In the genomic region with DNA sequence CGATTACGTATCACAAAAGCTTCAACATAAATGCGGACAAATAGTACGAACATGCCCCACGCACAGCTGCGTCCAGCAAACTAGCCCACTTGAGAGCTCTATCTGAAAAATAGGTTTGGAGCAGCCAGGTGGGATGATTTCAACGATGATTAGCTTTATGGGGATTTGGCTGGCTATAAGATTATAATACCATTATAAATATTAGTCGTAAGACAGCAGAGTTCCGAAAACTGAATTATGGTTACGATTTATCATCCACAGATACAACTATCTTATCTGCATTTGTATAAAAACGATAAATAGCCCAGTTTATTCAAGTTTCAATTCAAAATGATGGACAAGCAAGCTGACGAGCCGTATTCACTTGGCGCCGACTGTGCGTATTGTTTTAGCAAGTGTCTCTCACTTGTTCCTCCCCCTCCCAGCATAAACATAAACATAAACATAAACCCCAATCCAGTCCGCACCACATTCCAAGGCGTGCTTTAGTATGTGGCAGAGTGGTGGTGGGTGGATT, we compare ENCODE assay signal across 1 fruit fly cellular context.
A peak's percentile ranks its signal among the peaks of the same experiment; 100 is the strongest.
TF ChIP-seq lines count a peak whose summit lies in the region.

No protein-coding gene starts in this region.

TF ChIP-seq in whole organism, embryonic, 481 proteins besides CTCF, POLR2A, EP300 and RAD21 (continued from another document and continues in another):
- TF ChIP-seq bbx (GFP tag; IDR thresholded peaks at IDR 0.05; lab: Robert Waterston, UW; ENCODE audit: partially characterized antibody) (no peak), HHEX (GFP tag; optimal IDR thresholded peaks at IDR 0.05; lab: Kevin White, UChicago) (peak; percentile 82), Deaf1 (tag; optimal IDR thresholded peaks at IDR 0.05; lab: Kevin White, UChicago) (peak; percentile 63), Dip3 (GFP tag; optimal IDR thresholded peaks at IDR 0.05; lab: Kevin White, UChicago) (peak; percentile 65), CHES-1-like (GFP tag; optimal IDR thresholded peaks at IDR 0.05; lab: Kevin White, UChicago) (peak; percentile 13), CG9609 (GFP tag; optimal IDR thresholded peaks at IDR 0.05; lab: Kevin White, UChicago) (peak; percentile 49), trem (tag; optimal IDR thresholded peaks at IDR 0.05; lab: Kevin White, UChicago) (peak; percentile 22), CG11247 (GFP tag; IDR thresholded peaks at IDR 0.05; lab: Robert Waterston, UW) (peak; percentile 31; the same call in 1 of the 2 replicates), Ssrp (tag; optimal IDR thresholded peaks at IDR 0.05; lab: Kevin White, UChicago) (peak; percentile 60), CG12155 (GFP tag; optimal IDR thresholded peaks at IDR 0.05; lab: Kevin White, UChicago) (peak; percentile 50), tap (tag; optimal IDR thresholded peaks at IDR 0.05; lab: Kevin White, UChicago) (peak; percentile 70), CG10959 (GFP tag; IDR thresholded peaks at IDR 0.05; lab: Robert Waterston, UW) (no peak), zfh1 (GFP tag; IDR thresholded peaks at IDR 0.05; lab: Robert Waterston, UW) (0 out of 3 replicates have a peak, but pooled peaks have one; percentile 37), CG17385 (GFP tag; optimal IDR thresholded peaks at IDR 0.05; lab: Kevin White, UChicago) (peak; percentile 77), CG16815 (GFP tag; optimal IDR thresholded peaks at IDR 0.05; lab: Kevin White, UChicago) (peak; percentile 15), CG1529 (GFP tag; optimal IDR thresholded peaks at IDR 0.05; lab: Kevin White, UChicago) (peak; percentile 24), bab2 (GFP tag; optimal IDR thresholded peaks at IDR 0.05; lab: Kevin White, UChicago) (peak; percentile 55), tx (GFP tag; optimal IDR thresholded peaks at IDR 0.05; lab: Kevin White, UChicago) (no peak), CG6689 (GFP tag; IDR thresholded peaks at IDR 0.05; lab: Robert Waterston, UW) (peak; percentile 79), CG10565 (GFP tag; optimal IDR thresholded peaks at IDR 0.05; lab: Kevin White, UChicago) (peak; percentile 11), crol (GFP tag; IDR thresholded peaks at IDR 0.05; lab: Robert Waterston, UW) (0 out of 2 replicates have a peak, but pooled peaks have one; percentile 10), CrebB (tag; optimal IDR thresholded peaks at IDR 0.05; lab: Kevin White, UChicago) (peak; percentile 61), Awh (GFP tag; IDR thresholded peaks at IDR 0.05; lab: Robert Waterston, UW) (0 out of 2 replicates have a peak, but pooled peaks have one; percentile 9), NK7.1 (GFP tag; optimal IDR thresholded peaks at IDR 0.05; lab: Kevin White, UChicago) (no peak), gem (tag; optimal IDR thresholded peaks at IDR 0.05; lab: Kevin White, UChicago) (peak; percentile 82), knrl (GFP tag; IDR thresholded peaks at IDR 0.05; lab: Robert Waterston, UW; ENCODE audit: partially characterized antibody) (no peak), Doc3 (GFP tag; IDR thresholded peaks at IDR 0.05; lab: Robert Waterston, UW; ENCODE audit: partially characterized antibody) (no peak), CG1647 (GFP tag; optimal IDR thresholded peaks at IDR 0.05; lab: Kevin White, UChicago) (peak; percentile 59), E2f2 (GFP tag; IDR thresholded peaks at IDR 0.05; lab: Robert Waterston, UW) (peak; percentile 42; the same call in 1 of the 2 replicates), Asciz (GFP tag; optimal IDR thresholded peaks at IDR 0.05; lab: Kevin White, UChicago) (peak; percentile 78), rib (GFP tag; IDR thresholded peaks at IDR 0.05; lab: Robert Waterston, UW) (peak; percentile 48; the same call in 1 of the 2 replicates), CG8359 (GFP tag; optimal IDR thresholded peaks at IDR 0.05; lab: Kevin White, UChicago; ENCODE audit: borderline replicate concordance) (peak; percentile 40), tio (GFP tag; optimal IDR thresholded peaks at IDR 0.05; lab: Kevin White, UChicago) (no peak), CG12071 (GFP tag; optimal IDR thresholded peaks at IDR 0.05; lab: Kevin White, UChicago) (peak; percentile 74), CkIIα-i1 (GFP tag; IDR thresholded peaks at IDR 0.05; lab: Robert Waterston, UW) (no peak), wdn (GFP tag; IDR thresholded peaks at IDR 0.05; lab: Robert Waterston, UW) (no peak; the same call in 1 of the 2 replicates), CG17186 (GFP tag; optimal IDR thresholded peaks at IDR 0.05; lab: Kevin White, UChicago) (peak; percentile 17), CG6813 (GFP tag; optimal IDR thresholded peaks at IDR 0.05; lab: Kevin White, UChicago) (peak; percentile 74), CG2678 (tag; optimal IDR thresholded peaks at IDR 0.05; lab: Kevin White, UChicago) (peak; percentile 91), luna (GFP tag; optimal IDR thresholded peaks at IDR 0.05; lab: Kevin White, UChicago) (no peak), da (GFP tag; optimal IDR thresholded peaks at IDR 0.05; lab: Kevin White, UChicago) (no peak), Kr (GFP tag; optimal IDR thresholded peaks at IDR 0.05; lab: Kevin White, UChicago) (no peak), CG5245 (GFP tag; optimal IDR thresholded peaks at IDR 0.05; lab: Kevin White, UChicago) (peak; percentile 38), CG10147 (GFP tag; optimal IDR thresholded peaks at IDR 0.05; lab: Kevin White, UChicago) (peak; percentile 87), CG12659 (GFP tag; optimal IDR thresholded peaks at IDR 0.05; lab: Kevin White, UChicago) (peak; percentile 85), eyg (GFP tag; optimal IDR thresholded peaks at IDR 0.05; lab: Kevin White, UChicago) (no peak), CG11398 (GFP tag; optimal IDR thresholded peaks at IDR 0.05; lab: Kevin White, UChicago) (peak; percentile 26), Spps (tag; optimal IDR thresholded peaks at IDR 0.05; lab: Kevin White, UChicago) (peak; percentile 0), Lhr (GFP tag; optimal IDR thresholded peaks at IDR 0.05; lab: Kevin White, UChicago) (peak; percentile 3), Dp (GFP tag; optimal IDR thresholded peaks at IDR 0.05; lab: Kevin White, UChicago) (no peak), otp (GFP tag; IDR thresholded peaks at IDR 0.05; lab: Robert Waterston, UW) (no peak), pros (GFP tag; optimal IDR thresholded peaks at IDR 0.05; lab: Kevin White, UChicago) (no peak), CG33557 (GFP tag; optimal IDR thresholded peaks at IDR 0.05; lab: Kevin White, UChicago) (no peak), bcd (GFP tag; optimal IDR thresholded peaks at IDR 0.05; lab: Kevin White, UChicago) (peak; percentile 84), CG10543 (GFP tag; optimal IDR thresholded peaks at IDR 0.05; lab: Kevin White, UChicago) (peak; percentile 86), stc (GFP tag; IDR thresholded peaks at IDR 0.05; lab: Robert Waterston, UW) (peak; percentile 64), CG31224 (GFP tag; IDR thresholded peaks at IDR 0.05; lab: Robert Waterston, UW) (peak; percentile 52), Hr39 (optimal IDR thresholded peaks at IDR 0.05; lab: Kevin White, UChicago) (no peak), CG12391 (tag; optimal IDR thresholded peaks at IDR 0.05; lab: Kevin White, UChicago) (peak; percentile 71), emc (GFP tag; optimal IDR thresholded peaks at IDR 0.05; lab: Kevin White, UChicago) (peak; percentile 32), Rx (GFP tag; IDR thresholded peaks at IDR 0.05; lab: Robert Waterston, UW) (peak; percentile 28; the same call in 1 of the 2 replicates), CG14014 (GFP tag; IDR thresholded peaks at IDR 0.05; lab: Robert Waterston, UW) (peak; percentile 62), prd (optimal IDR thresholded peaks at IDR 0.05; lab: Kevin White, UChicago) (no peak), prd (GFP tag; IDR thresholded peaks at IDR 0.05; lab: Robert Waterston, UW) (peak; percentile 71), CG4424 (GFP tag; optimal IDR thresholded peaks at IDR 0.05; lab: Kevin White, UChicago) (peak; percentile 61), bigmax (GFP tag; optimal IDR thresholded peaks at IDR 0.05; lab: Kevin White, UChicago) (no peak), gce (GFP tag; IDR thresholded peaks at IDR 0.05; lab: Robert Waterston, UW) (peak; percentile 49; the same call in 1 of the 3 replicates), CG2889 (GFP tag; IDR thresholded peaks at IDR 0.05; lab: Robert Waterston, UW) (no peak), jigr1 (GFP tag; IDR thresholded peaks at IDR 0.05; lab: Robert Waterston, UW) (0 out of 3 replicates have a peak, but pooled peaks have one; percentile 20), ranshi (GFP tag; IDR thresholded peaks at IDR 0.05; lab: Robert Waterston, UW) (peak; percentile 47; the same call in 1 of the 2 replicates), CG13424 (tag; optimal IDR thresholded peaks at IDR 0.05; lab: Kevin White, UChicago) (peak; percentile 78), pfk (GFP tag; optimal IDR thresholded peaks at IDR 0.05; lab: Kevin White, UChicago) (peak; percentile 22), CG1233 (GFP tag; optimal IDR thresholded peaks at IDR 0.05; lab: Kevin White, UChicago) (peak; percentile 69), schlank (tag; optimal IDR thresholded peaks at IDR 0.05; lab: Kevin White, UChicago) (peak; percentile 72), CG33213 (GFP tag; optimal IDR thresholded peaks at IDR 0.05; lab: Kevin White, UChicago) (peak; percentile 16), CG15479 (GFP tag; optimal IDR thresholded peaks at IDR 0.05; lab: Kevin White, UChicago) (no peak), CG2712 (tag; optimal IDR thresholded peaks at IDR 0.05; lab: Kevin White, UChicago) (peak; percentile 77), mam (GFP tag; optimal IDR thresholded peaks at IDR 0.05; lab: Kevin White, UChicago) (peak; percentile 60), ro (GFP tag; IDR thresholded peaks at IDR 0.05; lab: Robert Waterston, UW) (no peak), CG15601 (tag; optimal IDR thresholded peaks at IDR 0.05; lab: Kevin White, UChicago) (peak; percentile 23), eve (GFP tag; optimal IDR thresholded peaks at IDR 0.05; lab: Kevin White, UChicago) (no peak), H2.0 (GFP tag; IDR thresholded peaks at IDR 0.05; lab: Robert Waterston, UW) (peak; percentile 29; the same call in 1 of the 2 replicates), nerfin-2 (GFP tag; IDR thresholded peaks at IDR 0.05; lab: Robert Waterston, UW; ENCODE audit: partially characterized antibody) (no peak), CG1792 (GFP tag; optimal IDR thresholded peaks at IDR 0.05; lab: Kevin White, UChicago) (peak; percentile 32), gro (GFP tag; optimal IDR thresholded peaks at IDR 0.05; lab: Kevin White, UChicago) (peak; percentile 58), CG3726 (GFP tag; IDR thresholded peaks at IDR 0.05; lab: Robert Waterston, UW) (no peak), CG17568 (GFP tag; optimal IDR thresholded peaks at IDR 0.05; lab: Kevin White, UChicago) (peak; percentile 62), croc (GFP tag; conservative IDR thresholded peaks at IDR 0.05; lab: Robert Waterston, UW) (peak; percentile 42; the same call in 1 of the 3 replicates), Dbx (GFP tag; IDR thresholded peaks at IDR 0.05; lab: Robert Waterston, UW) (peak; percentile 55), salm (tag; optimal IDR thresholded peaks at IDR 0.05; lab: Kevin White, UChicago) (peak; percentile 66), caup (GFP tag; optimal IDR thresholded peaks at IDR 0.05; lab: Kevin White, UChicago; ENCODE audit: severe bottlenecking) (peak; percentile 82), CG10209 (GFP tag; optimal IDR thresholded peaks at IDR 0.05; lab: Kevin White, UChicago) (peak; percentile 81), CG5180 (GFP tag; optimal IDR thresholded peaks at IDR 0.05; lab: Kevin White, UChicago) (peak; percentile 76), Opbp (GFP tag; IDR thresholded peaks at IDR 0.05; lab: Robert Waterston, UW; ENCODE audit: partially characterized antibody) (no peak), Doc2 (GFP tag; IDR thresholded peaks at IDR 0.05; lab: Robert Waterston, UW) (no peak), Drgx (GFP tag; IDR thresholded peaks at IDR 0.05; lab: Robert Waterston, UW) (peak; percentile 52; the same call in 1 of the 2 replicates), HmgD (GFP tag; optimal IDR thresholded peaks at IDR 0.05; lab: Kevin White, UChicago) (no peak), CG17361 (GFP tag; IDR thresholded peaks at IDR 0.05; lab: Robert Waterston, UW) (peak; percentile 90), Meics (GFP tag; optimal IDR thresholded peaks at IDR 0.05; lab: Kevin White, UChicago) (peak; percentile 89), CG8765 (GFP tag; IDR thresholded peaks at IDR 0.05; lab: Robert Waterston, UW) (no peak), CG13775 (GFP tag; optimal IDR thresholded peaks at IDR 0.05; lab: Kevin White, UChicago) (peak; percentile 70), al (GFP tag; IDR thresholded peaks at IDR 0.05; lab: Robert Waterston, UW) (peak; percentile 54; the same call in 1 of the 2 replicates), Hsf (GFP tag; optimal IDR thresholded peaks at IDR 0.05; lab: Kevin White, UChicago) (peak; percentile 54), CG4820 (GFP tag; optimal IDR thresholded peaks at IDR 0.05; lab: Kevin White, UChicago) (peak; percentile 60), CG6854 (GFP tag; optimal IDR thresholded peaks at IDR 0.05; lab: Kevin White, UChicago) (peak; percentile 83), NfI (GFP tag; optimal IDR thresholded peaks at IDR 0.05; lab: Kevin White, UChicago) (peak; percentile 68), Sry-δ (GFP tag; optimal IDR thresholded peaks at IDR 0.05; lab: Kevin White, UChicago) (no peak), Med (GFP tag; lab: Kevin White, UChicago) (peak; percentile 94), CG13287 (GFP tag; IDR thresholded peaks at IDR 0.05; lab: Robert Waterston, UW; ENCODE audit: partially characterized antibody) (no peak), Hr78 (GFP tag; optimal IDR thresholded peaks at IDR 0.05; lab: Kevin White, UChicago) (peak in 1 of 2 experiments; percentile 64), CG15073 (GFP tag; optimal IDR thresholded peaks at IDR 0.05; lab: Kevin White, UChicago) (no peak), CG7987 (GFP tag; optimal IDR thresholded peaks at IDR 0.05; lab: Kevin White, UChicago) (peak; percentile 44), h (optimal IDR thresholded peaks at IDR 0.05; lab: Kevin White, UChicago) (no peak), yki (optimal IDR thresholded peaks at IDR 0.05; lab: Kevin White, UChicago) (no peak), lov (optimal IDR thresholded peaks at IDR 0.05; lab: Kevin White, UChicago) (no peak), lov (GFP tag; IDR thresholded peaks at IDR 0.05; lab: Robert Waterston, UW) (no peak), pho (GFP tag; optimal IDR thresholded peaks at IDR 0.05; lab: Kevin White, UChicago) (peak; percentile 48), CG15696 (tag; optimal IDR thresholded peaks at IDR 0.05; lab: Kevin White, UChicago) (peak; percentile 17), CG8281 (tag; optimal IDR thresholded peaks at IDR 0.05; lab: Kevin White, UChicago) (peak; percentile 46), Elba2 (GFP tag; optimal IDR thresholded peaks at IDR 0.05; lab: Kevin White, UChicago) (no peak), CG6683 (GFP tag; optimal IDR thresholded peaks at IDR 0.05; lab: Kevin White, UChicago) (peak; percentile 79), zen2 (GFP tag; IDR thresholded peaks at IDR 0.05; lab: Robert Waterston, UW; ENCODE audit: partially characterized antibody) (no peak), her (GFP tag; optimal IDR thresholded peaks at IDR 0.05; lab: Kevin White, UChicago) (no peak)
